Fruit fly (Drosophila melanogaster) whole organism, wandering third instar larva: ENCODE measurements around the gene Brms1.

Experiments
- Myc ChIP-seq: fragments of >200 bp; optimal IDR thresholded peaks from 2 replicates; lab custom pipeline; 2017
- br ChIP-seq: fragments of 200-800 bp; sonication (Bioruptor generic); optimal IDR thresholded peaks from 2 replicates; lab custom pipeline; 2016; ENCODE audit warnings: missing biosample characterization, missing genetic modification characterization
- h ChIP-seq: fragments of 200-800 bp; sonication (Bioruptor generic); optimal IDR thresholded peaks from 3 replicates; lab custom pipeline; 2016; ENCODE audit warnings: missing biosample characterization, mild to moderate bottlenecking, missing genetic modification characterization

DNA sequence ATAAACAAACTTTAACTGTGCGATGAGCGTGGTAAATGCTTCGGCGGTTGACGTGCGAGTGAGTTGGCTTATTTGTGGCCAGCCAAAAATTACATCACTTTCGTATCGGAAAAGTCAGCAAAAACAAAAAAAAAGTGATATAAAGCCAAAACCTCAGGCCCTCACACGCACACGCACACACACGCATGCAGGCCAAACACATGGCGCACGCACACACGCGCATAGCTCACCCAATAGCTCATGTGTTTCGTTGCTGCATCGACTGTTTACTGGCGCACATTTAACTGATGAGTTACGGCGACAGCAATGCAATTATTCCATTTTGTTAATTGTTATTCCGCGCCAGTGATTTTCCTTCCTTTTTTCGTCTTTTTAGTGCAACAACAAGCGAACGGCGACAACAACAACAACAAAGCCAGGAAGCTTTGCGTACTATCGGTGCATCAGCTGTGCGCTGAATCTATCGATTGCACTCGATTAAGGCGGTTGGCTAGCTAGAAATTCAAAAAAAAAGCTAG, 6.3 kb downstream of the Brms1 start, which contains the start of gene Flad1:
- TF ChIP-seq br (GFP tag; lab: Kevin White, UChicago) (no peak), h (GFP tag; lab: Kevin White, UChicago) (no peak), Myc (lab: Kevin White, UChicago) (no peak)
